Fruit fly (Drosophila melanogaster): ENCODE measurements around the gene Tat.

Gene Tat

dm6 chrX:14218045-14218483, 43.0 kb upstream of the Tat start (continued):
- TF ChIP-seq nerfin-2 (GFP tag; IDR thresholded peaks at IDR 0.05; ENCODE audit: partially characterized antibody) (no peak), CG11723 (GFP tag; optimal IDR thresholded peaks at IDR 0.05) (peak; percentile 76), gsb-n (tag; optimal IDR thresholded peaks at IDR 0.05) (peak; percentile 89), E2f2 (GFP tag; IDR thresholded peaks at IDR 0.05) (peak; percentile 61), CG2199 (GFP tag; IDR thresholded peaks at IDR 0.05) (peak; percentile 50; the same call in 1 of the 3 replicates), CG2120 (GFP tag; optimal IDR thresholded peaks at IDR 0.05) (peak; percentile 88), YL-1 (GFP tag; optimal IDR thresholded peaks at IDR 0.05) (peak; percentile 23), Ptx1 (GFP tag; IDR thresholded peaks at IDR 0.05) (peak; percentile 91), CG34376 (GFP tag; optimal IDR thresholded peaks at IDR 0.05) (peak; percentile 50), CG4282 (GFP tag; optimal IDR thresholded peaks at IDR 0.05) (no peak), sc (optimal IDR thresholded peaks at IDR 0.05) (no peak), sc (GFP tag; optimal IDR thresholded peaks at IDR 0.05) (peak; percentile 67), Taf1 (GFP tag; IDR thresholded peaks at IDR 0.05) (peak; percentile 74), CG14441 (GFP tag; IDR thresholded peaks at IDR 0.05) (peak; percentile 83), eyg (GFP tag; optimal IDR thresholded peaks at IDR 0.05) (peak; percentile 10), toy (GFP tag; IDR thresholded peaks at IDR 0.05) (peak; percentile 69), CG9797 (GFP tag; optimal IDR thresholded peaks at IDR 0.05) (no peak), CG9876 (GFP tag; optimal IDR thresholded peaks at IDR 0.05) (peak; percentile 36), pfk (GFP tag; optimal IDR thresholded peaks at IDR 0.05) (no peak), CG16813 (GFP tag; IDR thresholded peaks at IDR 0.05; ENCODE audit: partially characterized antibody) (no peak), hth (optimal IDR thresholded peaks at IDR 0.05) (no peak), pb (GFP tag; optimal IDR thresholded peaks at IDR 0.05) (no peak), CG8089 (GFP tag; optimal IDR thresholded peaks at IDR 0.05) (peak; percentile 40), Max (GFP tag; optimal IDR thresholded peaks at IDR 0.05) (peak; percentile 71), CG15073 (GFP tag; optimal IDR thresholded peaks at IDR 0.05) (peak; percentile 36), gcm2 (GFP tag; optimal IDR thresholded peaks at IDR 0.05) (peak; percentile 60), lab (GFP tag; optimal IDR thresholded peaks at IDR 0.05) (peak; percentile 93), Dip2 (GFP tag; IDR thresholded peaks at IDR 0.05) (no peak), E2f1 (GFP tag; IDR thresholded peaks at IDR 0.05) (peak; percentile 84), CG17328 (GFP tag; IDR thresholded peaks at IDR 0.05) (peak; percentile 91), kah (GFP tag; optimal IDR thresholded peaks at IDR 0.05) (peak; percentile 62), Atf3 (GFP tag; optimal IDR thresholded peaks at IDR 0.05) (peak; percentile 56), Hr39 (optimal IDR thresholded peaks at IDR 0.05) (no peak), CG12942 (GFP tag; optimal IDR thresholded peaks at IDR 0.05) (peak; percentile 72), dysf (GFP tag; IDR thresholded peaks at IDR 0.05) (peak; percentile 93), peb (GFP tag; IDR thresholded peaks at IDR 0.05) (peak; percentile 66), zen2 (GFP tag; IDR thresholded peaks at IDR 0.05; ENCODE audit: partially characterized antibody) (no peak), CG4404 (GFP tag; IDR thresholded peaks at IDR 0.05) (peak; percentile 76), BEAF-32 (GFP tag; optimal IDR thresholded peaks at IDR 0.05) (no peak), Ets97D (GFP tag; optimal IDR thresholded peaks at IDR 0.05) (peak; percentile 33), CG17912 (GFP tag; optimal IDR thresholded peaks at IDR 0.05) (no peak), lov (optimal IDR thresholded peaks at IDR 0.05) (no peak), lov (GFP tag; IDR thresholded peaks at IDR 0.05) (0 out of 3 replicates have a peak, but pooled peaks have one; percentile 59), tup (GFP tag; optimal IDR thresholded peaks at IDR 0.05) (peak; percentile 44), CG31224 (GFP tag; IDR thresholded peaks at IDR 0.05) (peak; percentile 81), bcd (GFP tag; optimal IDR thresholded peaks at IDR 0.05) (peak; percentile 87), Side (GFP tag; optimal IDR thresholded peaks at IDR 0.05) (peak; percentile 68), CG14860 (GFP tag; IDR thresholded peaks at IDR 0.05; ENCODE audit: partially characterized antibody) (no peak), Nf-YC (tag; optimal IDR thresholded peaks at IDR 0.05) (peak; percentile 61), Jarid2 (GFP tag; optimal IDR thresholded peaks at IDR 0.05) (peak; percentile 51), Hmx (GFP tag; optimal IDR thresholded peaks at IDR 0.05) (peak; percentile 26), onecut (GFP tag; IDR thresholded peaks at IDR 0.05) (peak; percentile 71), CG1024 (GFP tag; IDR thresholded peaks at IDR 0.05) (peak; percentile 72)

All from whole organism, embryonic.